Worm (Caenorhabditis elegans): ENCODE data around the gene F26G1.5.

- no peak for TF ChIP-seq klf-2 (GFP tag; conservative IDR thresholded peaks at IDR 0.05)
- TF ChIP-seq med-1 (GFP tag; optimal IDR thresholded peaks at IDR 0.05; ENCODE audit: insufficient read depth): no peak
- TF ChIP-seq ztf-23 (GFP tag; IDR thresholded peaks at IDR 0.05): no peak
- TF ChIP-seq tab-1 (GFP tag; IDR thresholded peaks at IDR 0.05): no peak
- no peak for TF ChIP-seq flt-1 (GFP tag; IDR thresholded peaks at IDR 0.05)
- no peak for TF ChIP-seq T22C8.4 (GFP tag; IDR thresholded peaks at IDR 0.05)
- TF ChIP-seq ztf-29 (GFP tag; IDR thresholded peaks at IDR 0.05): no peak
- TF ChIP-seq ref-1 (GFP tag; conservative IDR thresholded peaks at IDR 0.05): no peak
These were observed 33.8 kb downstream of the F26G1.5 start, which contains the start of gene ctsa-1.1 for ce11 chrII:4737348-4737747.
